Worm (Caenorhabditis elegans): ENCODE data around the gene lgc-23.
A peak's percentile ranks its signal among the peaks of the same experiment; 100 is the strongest.

lgc-23 gene

ce11 chrX:12017908-12018479 is 47.0 kb upstream of the lgc-23 start, which contains the start of the genes nmat-1 and ucr-2.1 (continued):
- TF ChIP-seq tag-97 (GFP tag; IDR thresholded peaks at IDR 0.05) (no peak), unc-62 (GFP tag; optimal IDR thresholded peaks at IDR 0.05 in 1 of 2) (peak in 1 of 2 experiments; percentile 31), unc-62 (tag; optimal IDR thresholded peaks at IDR 0.05) (no peak), lsy-2 (tag; optimal IDR thresholded peaks at IDR 0.05) (peak in 1 of 2 experiments; percentile 75), ceh-82 (tag; optimal IDR thresholded peaks at IDR 0.05) (no peak), lin-38 (GFP tag; IDR thresholded peaks at IDR 0.05) (peak; percentile 98), ZK337.2 (GFP tag; IDR thresholded peaks at IDR 0.05) (no peak), nhr-41 (GFP tag; IDR thresholded peaks at IDR 0.05) (0 out of 2 replicates have a peak, but pooled peaks have one; percentile 19), daf-8 (GFP tag; IDR thresholded peaks at IDR 0.05) (no peak), nhr-6 (tag; optimal IDR thresholded peaks at IDR 0.05) (peak; percentile 61), nhr-77 (tag; optimal IDR thresholded peaks at IDR 0.05) (peak; percentile 87), attf-4 (tag; optimal IDR thresholded peaks at IDR 0.05) (no peak), lim-7 (GFP tag; IDR thresholded peaks at IDR 0.05) (no peak), lin-29 (GFP tag; IDR thresholded peaks at IDR 0.05) (no peak), zag-1 (tag; optimal IDR thresholded peaks at IDR 0.05) (peak; percentile 4), ces-1 (GFP tag; optimal IDR thresholded peaks at IDR 0.05) (no peak)

ce11 chrX:12021446-12021845 is 43.6 kb upstream of the lgc-23 start:
- TF ChIP-seq ceh-20 (GFP tag; IDR thresholded peaks at IDR 0.05) (no peak), ctbp-1 (GFP tag; IDR thresholded peaks at IDR 0.05) (no peak), dmd-9 (GFP tag; IDR thresholded peaks at IDR 0.05) (no peak), skn-1 (tag; optimal IDR thresholded peaks at IDR 0.05) (no peak), mxl-3 (GFP tag; optimal IDR thresholded peaks at IDR 0.05) (no peak), vab-7 (GFP tag; IDR thresholded peaks at IDR 0.05) (no peak), ama-1 (optimal IDR thresholded peaks at IDR 0.05) (no peak), nhr-48 (tag; optimal IDR thresholded peaks at IDR 0.05) (no peak), nhr-41 (GFP tag; IDR thresholded peaks at IDR 0.05) (no peak), daf-12 (tag; optimal IDR thresholded peaks at IDR 0.05) (no peak), mep-1 (tag; optimal IDR thresholded peaks at IDR 0.05) (no peak), dmd-6 (GFP tag; IDR thresholded peaks at IDR 0.05) (0 out of 2 replicates have a peak, but pooled peaks have one; percentile 18), unc-62 (GFP tag; optimal IDR thresholded peaks at IDR 0.05 in 1 of 2) (no peak), unc-62 (tag; optimal IDR thresholded peaks at IDR 0.05) (no peak), F10B5.3 (tag; optimal IDR thresholded peaks at IDR 0.05) (no peak), mdt-29 (GFP tag; IDR thresholded peaks at IDR 0.05) (no peak), nhr-10 (tag; optimal IDR thresholded peaks at IDR 0.05) (no peak), F44E2.7 (GFP tag; IDR thresholded peaks at IDR 0.05) (0 out of 2 replicates have a peak, but pooled peaks have one; percentile 16), Y48G9A.11 (GFP tag; IDR thresholded peaks at IDR 0.05) (no peak), fkh-10 (GFP tag; optimal IDR thresholded peaks at IDR 0.05) (peak; percentile 36)

- TF ChIP-seq lim-7 (GFP tag; IDR thresholded peaks at IDR 0.05): no peak
- TF ChIP-seq unc-62 (GFP tag; optimal IDR thresholded peaks at IDR 0.05 in 1 of 2): peak in 1 of 2 experiments; percentile 27
- TF ChIP-seq unc-62 (tag; optimal IDR thresholded peaks at IDR 0.05): no peak
Observed at ce11 chrX:12022496-12022895, 42.5 kb upstream of the lgc-23 start.

- no peak for TF ChIP-seq unc-130 (GFP tag; optimal IDR thresholded peaks at IDR 0.05)
- TF ChIP-seq fkh-10 (GFP tag; optimal IDR thresholded peaks at IDR 0.05): peak; percentile 67
Observed at ce11 chrX:12025070-12025789, 39.8 kb upstream of the lgc-23 start, which contains the start of gene B0198.2. TSS of gene B0198.2 (plus strand) at chrX:12025739.

All from whole organism, L4 larva.